Worm (Caenorhabditis elegans) whole organism, L2 larva: ENCODE measurements around the gene H14N18.4.
A peak's percentile ranks its signal among the peaks of the same experiment; 100 is the strongest.

Experiments
- C34F6.9 ChIP-seq: fragments of 150-350 bp; optimal IDR thresholded peaks from 2 replicates; lab custom pipeline; 2014; ENCODE audit warnings: missing biosample characterization, missing genetic modification characterization
- F13H6.1 ChIP-seq: sonication (generic microtip); optimal IDR thresholded peaks from 2 replicates; lab custom pipeline; 2016; ENCODE audit warnings: missing genetic modification characterization, missing compliant biosample characterization
- R02D3.7 ChIP-seq: fragments of 150-350 bp; optimal IDR thresholded peaks from 2 replicates; lab custom pipeline; 2014; ENCODE audit warnings: missing biosample characterization, missing genetic modification characterization
- Y55F3AM.14 ChIP-seq: fragments of 200-800 bp; sonication (Bioruptor generic); optimal IDR thresholded peaks from 2 replicates; lab custom pipeline; 2018; ENCODE audit warnings: mild to moderate bottlenecking, missing genetic modification characterization, missing compliant biosample characterization
- ZK546.5 ChIP-seq: sonication (generic microtip); optimal IDR thresholded peaks from 2 replicates; lab custom pipeline; 2017; ENCODE audit warnings: missing biosample characterization, missing genetic modification characterization
- alr-1 ChIP-seq: fragments of 150-350 bp; optimal IDR thresholded peaks from 2 replicates; lab custom pipeline; 2014; ENCODE audit warnings: missing biosample characterization, missing genetic modification characterization
- aly-2 ChIP-seq: fragments of 150-350 bp; optimal IDR thresholded peaks from 2 replicates; lab custom pipeline; 2014; ENCODE audit warnings: missing biosample characterization, missing genetic modification characterization
- ama-1 ChIP-seq: fragments of 150-350 bp; optimal IDR thresholded peaks from 2 replicates; lab custom pipeline; 2018; ENCODE audit warnings: inconsistent platforms
- blmp-1 ChIP-seq: sonication (generic microtip); optimal IDR thresholded peaks from 2 replicates; lab custom pipeline; 2017; ENCODE audit warnings: missing genetic modification characterization, mild to moderate bottlenecking, missing compliant biosample characterization, antibody characterized with exemption, moderate library complexity; ENCODE audit not compliant: insufficient read depth
- ceh-16 ChIP-seq: fragments of 150-350 bp; optimal IDR thresholded peaks from 2 replicates; lab custom pipeline; 2014; ENCODE audit warnings: missing biosample characterization, missing genetic modification characterization
- ceh-82 ChIP-seq: fragments of 150-350 bp; optimal IDR thresholded peaks from 2 replicates; lab custom pipeline; 2014; ENCODE audit warnings: missing biosample characterization, missing genetic modification characterization
- crh-2 ChIP-seq: sonication (generic microtip); optimal IDR thresholded peaks from 2 replicates; lab custom pipeline; 2017; ENCODE audit warnings: missing biosample characterization, missing genetic modification characterization
- dmd-4 ChIP-seq: sonication (generic microtip); optimal IDR thresholded peaks from 2 replicates; lab custom pipeline; 2017; ENCODE audit warnings: missing biosample characterization, missing genetic modification characterization
- egl-27 ChIP-seq: sonication (generic microtip); optimal IDR thresholded peaks from 3 replicates; lab custom pipeline; 2017; ENCODE audit warnings: missing biosample characterization, missing genetic modification reagents, missing genetic modification characterization
- elt-1 ChIP-seq: fragments of 150-350 bp; optimal IDR thresholded peaks from 2 replicates; lab custom pipeline; 2014; ENCODE audit warnings: missing biosample characterization, missing genetic modification characterization
- elt-3 ChIP-seq: sonication (generic microtip); optimal IDR thresholded peaks from 2 replicates; lab custom pipeline; 2017; ENCODE audit warnings: missing biosample characterization, missing genetic modification characterization
- fos-1 ChIP-seq: fragments of 150-350 bp; optimal IDR thresholded peaks from 2 replicates; lab custom pipeline; 2014; ENCODE audit warnings: missing biosample characterization, missing genetic modification characterization
- gmeb-1 ChIP-seq: fragments of 150-350 bp; optimal IDR thresholded peaks from 2 replicates; lab custom pipeline; 2014; ENCODE audit warnings: missing biosample characterization, missing genetic modification characterization
- lin-11 ChIP-seq: fragments of 150-350 bp; sonication (generic microtip); optimal IDR thresholded peaks from 2 replicates; lab custom pipeline; 2014; ENCODE audit warnings: missing biosample characterization, missing genetic modification characterization, inconsistent platforms, mixed read lengths
- lin-13 ChIP-seq: fragments of 150-350 bp; optimal IDR thresholded peaks from 2 replicates; lab custom pipeline; 2014; ENCODE audit warnings: missing biosample characterization, missing genetic modification reagents, missing genetic modification characterization
- lin-39 ChIP-seq: fragments of 150-350 bp; optimal IDR thresholded peaks from 2 replicates; lab custom pipeline; 2014; ENCODE audit warnings: missing biosample characterization, missing genetic modification reagents, missing genetic modification characterization
- lsy-2 ChIP-seq, 2 experiments: fragments of 150-350 bp in 1 of 2; sonication (generic microtip) in 1 of 2; optimal IDR thresholded peaks; 2 replicates each; lab custom pipeline; 2014 to 2017; ENCODE audit warnings: missing biosample characterization in 2 of 2, missing genetic modification characterization in 2 of 2
- mab-5 ChIP-seq: fragments of 150-350 bp; optimal IDR thresholded peaks from 2 replicates; lab custom pipeline; 2014; ENCODE audit warnings: missing biosample characterization, missing genetic modification characterization
- mbf-1 ChIP-seq: sonication (generic microtip); optimal IDR thresholded peaks from 2 replicates; lab custom pipeline; 2017; ENCODE audit warnings: missing biosample characterization, missing genetic modification characterization
- mdl-1 ChIP-seq, 2 experiments: fragments of 150-350 bp in 1 of 2; sonication (generic microtip) in 1 of 2; optimal IDR thresholded peaks; 2 replicates each; lab custom pipeline; 2017; ENCODE audit warnings: missing biosample characterization in 2 of 2, missing genetic modification characterization in 2 of 2
- nhr-10 ChIP-seq: sonication (generic microtip); optimal IDR thresholded peaks from 2 replicates; lab custom pipeline; 2017; ENCODE audit warnings: missing biosample characterization, missing genetic modification characterization
- nhr-11 ChIP-seq: fragments of 150-350 bp; optimal IDR thresholded peaks from 2 replicates; lab custom pipeline; 2014; ENCODE audit warnings: missing biosample characterization, missing genetic modification characterization
- nhr-12 ChIP-seq: fragments of 150-350 bp; optimal IDR thresholded peaks from 2 replicates; lab custom pipeline; 2014; ENCODE audit warnings: missing biosample characterization, missing genetic modification characterization
- nhr-129 ChIP-seq: fragments of 150-350 bp; optimal IDR thresholded peaks from 2 replicates; lab custom pipeline; 2014; ENCODE audit warnings: missing biosample characterization, missing genetic modification characterization
- nhr-21 ChIP-seq: fragments of 150-350 bp; optimal IDR thresholded peaks from 2 replicates; lab custom pipeline; 2014; ENCODE audit warnings: missing biosample characterization, missing genetic modification characterization
- nhr-23 ChIP-seq: fragments of 150-350 bp; optimal IDR thresholded peaks from 2 replicates; lab custom pipeline; 2014; ENCODE audit warnings: missing biosample characterization, missing genetic modification reagents, missing genetic modification characterization
- nhr-237 ChIP-seq: fragments of 150-350 bp; optimal IDR thresholded peaks from 2 replicates; lab custom pipeline; 2014; ENCODE audit warnings: missing biosample characterization, missing genetic modification characterization
- nhr-25 ChIP-seq: fragments of 150-350 bp; sonication (generic microtip); optimal IDR thresholded peaks from 3 replicates; lab custom pipeline; 2014; ENCODE audit warnings: missing biosample characterization, missing genetic modification characterization
- nhr-6 ChIP-seq: fragments of 150-350 bp; optimal IDR thresholded peaks from 2 replicates; lab custom pipeline; 2014; ENCODE audit warnings: missing biosample characterization, missing genetic modification characterization
- nhr-77 ChIP-seq: fragments of 150-350 bp; optimal IDR thresholded peaks from 2 replicates; lab custom pipeline; 2014; ENCODE audit warnings: missing biosample characterization, missing genetic modification characterization
- peb-1 ChIP-seq: fragments of 150-350 bp; optimal IDR thresholded peaks from 2 replicates; lab custom pipeline; 2014; ENCODE audit warnings: missing biosample characterization, missing genetic modification characterization
- sem-4 ChIP-seq: fragments of 150-350 bp; optimal IDR thresholded peaks from 2 replicates; lab custom pipeline; 2014; ENCODE audit warnings: missing biosample characterization, missing genetic modification reagents, missing genetic modification characterization
- skn-1 ChIP-seq: sonication (generic microtip); optimal IDR thresholded peaks from 2 replicates; lab custom pipeline; 2017; ENCODE audit warnings: missing biosample characterization, missing genetic modification characterization
- sma-3 ChIP-seq: sonication (generic microtip); optimal IDR thresholded peaks from 2 replicates; lab custom pipeline; 2016; ENCODE audit warnings: missing genetic modification reagents, missing genetic modification characterization, missing compliant biosample characterization
- sma-9 ChIP-seq, 2 experiments: fragments of 150-350 bp in 1 of 2; sonication (generic microtip) in 1 of 2; optimal IDR thresholded peaks; 2 replicates each; lab custom pipeline; 2014 to 2016; ENCODE audit warnings: missing genetic modification characterization in 2 of 2, mild to moderate bottlenecking in 1 of 2, missing biosample characterization in 1 of 2, missing compliant biosample characterization in 1 of 2, missing genetic modification reagents in 1 of 2, moderate library complexity in 1 of 2
- snpc-4 ChIP-seq: fragments of 150-350 bp; optimal IDR thresholded peaks from 2 replicates; lab custom pipeline; 2014; ENCODE audit warnings: missing biosample characterization, missing genetic modification characterization
- unc-39 ChIP-seq: fragments of 150-350 bp; optimal IDR thresholded peaks from 2 replicates; lab custom pipeline; 2014; ENCODE audit warnings: missing biosample characterization, missing genetic modification characterization
- unc-55 ChIP-seq: fragments of 150-350 bp; sonication (generic microtip); optimal IDR thresholded peaks from 3 replicates; lab custom pipeline; 2014; ENCODE audit warnings: missing biosample characterization, missing genetic modification reagents, missing genetic modification characterization
- unc-62 ChIP-seq: fragments of 150-350 bp; optimal IDR thresholded peaks from 2 replicates; lab custom pipeline; 2014; ENCODE audit warnings: missing biosample characterization, missing genetic modification reagents, missing genetic modification characterization
- zag-1 ChIP-seq: fragments of 150-350 bp; optimal IDR thresholded peaks from 2 replicates; lab custom pipeline; 2014; ENCODE audit warnings: missing biosample characterization, missing genetic modification characterization
- ztf-1 ChIP-seq: fragments of 200-800 bp; sonication (Bioruptor generic); conservative IDR thresholded peaks from 2 replicates; pipeline ENCODE4 v1.3.6; 2022; ENCODE audit warnings: missing genetic modification characterization, missing compliant biosample characterization
- ztf-11 ChIP-seq: sonication (generic microtip); optimal IDR thresholded peaks from 2 replicates; lab custom pipeline; 2017; ENCODE audit warnings: missing biosample characterization, missing genetic modification characterization
- ztf-4 ChIP-seq: fragments of 150-350 bp; optimal IDR thresholded peaks from 2 replicates; lab custom pipeline; 2014; ENCODE audit warnings: missing biosample characterization, missing genetic modification characterization

Gene H14N18.4

ce11 chrV:8935104-8935503, 6.3 kb upstream of the H14N18.4 start:
- no peak for TF ChIP-seq unc-55 (GFP tag; lab: Kevin White, UChicago)
- TF ChIP-seq dmd-4 (tag; lab: Kevin White, UChicago): no peak
- TF ChIP-seq nhr-21: peak; percentile 31
- TF ChIP-seq elt-1 (tag; lab: Kevin White, UChicago): no peak
- TF ChIP-seq unc-39 (tag; lab: Kevin White, UChicago): no peak
- no peak for TF ChIP-seq lin-13 (GFP tag; lab: Kevin White, UChicago)
- TF ChIP-seq unc-62: no peak
- TF ChIP-seq nhr-11 (tag; lab: Kevin White, UChicago): no peak
- TF ChIP-seq ceh-16 (tag; lab: Kevin White, UChicago): no peak
- TF ChIP-seq ama-1 (lab: Kevin White, UChicago): peak; percentile 77
- peak; percentile 64 for TF ChIP-seq sma-9 (GFP tag; optimal IDR thresholded peaks at IDR 0.05; lab: Kevin White, UChicago)
- TF ChIP-seq sma-9 (tag; optimal IDR thresholded peaks at IDR 0.05; lab: Kevin White, UChicago): no peak
- no peak for TF ChIP-seq nhr-77 (tag; lab: Kevin White, UChicago)
- TF ChIP-seq zag-1 (tag; lab: Kevin White, UChicago): no peak
- peak; percentile 29 for TF ChIP-seq gmeb-1 (tag; lab: Kevin White, UChicago)
- no peak for TF ChIP-seq nhr-10
- no peak for TF ChIP-seq nhr-12
- TF ChIP-seq C34F6.9: no peak
- no peak for TF ChIP-seq nhr-6 (tag; lab: Kevin White, UChicago)
- peak; percentile 10 for TF ChIP-seq blmp-1 (tag; lab: Kevin White, UChicago)
- TF ChIP-seq ztf-11 (tag; lab: Kevin White, UChicago): no peak
- peak in 1 of 2 experiments; percentile 24 for TF ChIP-seq lsy-2 (tag; optimal IDR thresholded peaks at IDR 0.05; lab: Kevin White, UChicago)
- TF ChIP-seq mdl-1 (tag; optimal IDR thresholded peaks at IDR 0.05; lab: Kevin White, UChicago): no peak
- no peak for TF ChIP-seq elt-3 (tag; lab: Kevin White, UChicago)
- TF ChIP-seq fos-1 (tag; lab: Kevin White, UChicago): peak; percentile 80
- peak; percentile 22 for TF ChIP-seq nhr-25 (tag; lab: Kevin White, UChicago)
- no peak for TF ChIP-seq ZK546.5
- TF ChIP-seq aly-2 (tag; lab: Kevin White, UChicago): no peak
- TF ChIP-seq nhr-23: no peak
- no peak for TF ChIP-seq Y55F3AM.14 (GFP tag; lab: Kevin White, UChicago)
- no peak for TF ChIP-seq skn-1 (tag; lab: Kevin White, UChicago)
- TF ChIP-seq nhr-237 (tag; lab: Kevin White, UChicago): no peak
- no peak for TF ChIP-seq lin-11 (tag; lab: Kevin White, UChicago)
- no peak for TF ChIP-seq alr-1 (tag; lab: Kevin White, UChicago)
- TF ChIP-seq ztf-1 (GFP tag; lab: Robert Waterston, UW): no peak
- no peak for TF ChIP-seq F13H6.1 (tag; lab: Kevin White, UChicago)
- TF ChIP-seq snpc-4: no peak
- TF ChIP-seq egl-27 (tag; lab: Kevin White, UChicago): no peak
- no peak for TF ChIP-seq mab-5 (tag; lab: Kevin White, UChicago)
- no peak for TF ChIP-seq mbf-1 (tag; lab: Kevin White, UChicago)
- no peak for TF ChIP-seq peb-1 (tag; lab: Kevin White, UChicago)
- no peak for TF ChIP-seq ceh-82
- peak; percentile 36 for TF ChIP-seq crh-2 (tag; lab: Kevin White, UChicago)
- no peak for TF ChIP-seq ztf-4
- peak; percentile 40 for TF ChIP-seq sma-3 (GFP tag; lab: Kevin White, UChicago)
- no peak for TF ChIP-seq lin-39 (tag; lab: Kevin White, UChicago)
- no peak for TF ChIP-seq R02D3.7 (tag; lab: Kevin White, UChicago)
- no peak for TF ChIP-seq sem-4 (tag; lab: Kevin White, UChicago)
- peak; percentile 48 for TF ChIP-seq nhr-129 (tag; lab: Kevin White, UChicago)
